Worm (Caenorhabditis elegans): ENCODE measurements around the gene K07H8.8.

Gene K07H8.8

DNA sequence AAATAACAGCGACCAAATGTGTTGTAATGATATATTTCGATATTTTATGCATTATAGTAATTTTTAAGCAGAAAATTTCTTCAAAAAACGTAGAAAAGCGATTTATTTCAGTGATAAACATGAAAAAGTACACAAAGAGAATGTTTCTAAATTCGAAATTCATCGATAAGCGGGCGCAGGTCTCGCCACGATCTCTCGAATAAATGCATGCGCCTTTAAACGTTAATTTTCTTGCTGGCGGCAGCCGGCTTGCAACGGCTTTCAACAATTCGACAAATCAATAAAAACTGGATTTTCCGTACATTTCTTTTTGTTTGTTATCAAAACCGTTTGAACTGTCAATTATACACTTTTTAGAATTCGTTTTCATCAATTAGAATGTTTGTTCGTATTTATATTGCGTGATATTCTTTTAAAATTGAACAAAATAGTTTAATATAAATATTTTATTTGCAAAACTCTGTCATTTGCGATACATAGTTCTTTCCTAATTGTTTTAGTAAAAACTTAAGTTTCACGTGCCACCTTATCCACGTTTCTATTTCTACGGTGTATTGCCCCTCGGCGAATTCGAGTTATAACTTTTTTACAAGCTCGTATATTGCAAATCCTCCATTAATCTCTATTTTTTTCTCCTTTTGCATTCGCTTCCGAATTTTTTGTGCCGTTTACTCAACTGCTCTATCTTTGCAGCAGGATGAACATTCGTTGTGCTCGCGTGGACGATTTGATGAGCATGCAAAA, 21.5 kb upstream of the K07H8.8 start, which contains the start of gene daf-31 (continued):
- TF ChIP-seq nhr-12 (tag; optimal IDR thresholded peaks at IDR 0.05) (no peak), hmg-11 (tag; optimal IDR thresholded peaks at IDR 0.05) (peak; percentile 62), ZK546.5 (tag; optimal IDR thresholded peaks at IDR 0.05) (no peak), lsy-12 (tag; optimal IDR thresholded peaks at IDR 0.05) (no peak), nhr-25 (tag; optimal IDR thresholded peaks at IDR 0.05) (peak; percentile 71), pqm-1 (tag; optimal IDR thresholded peaks at IDR 0.05) (peak; percentile 6), egl-27 (tag; optimal IDR thresholded peaks at IDR 0.05) (no peak), fkh-2 (tag; optimal IDR thresholded peaks at IDR 0.05) (no peak), nfya-1 (tag; optimal IDR thresholded peaks at IDR 0.05; ENCODE audit: insufficient read depth) (peak; percentile 72), elt-2 (tag; optimal IDR thresholded peaks at IDR 0.05) (peak; percentile 40), daf-12 (tag; optimal IDR thresholded peaks at IDR 0.05) (no peak), ztf-4 (tag; optimal IDR thresholded peaks at IDR 0.05) (no peak), skn-1 (tag; optimal IDR thresholded peaks at IDR 0.05) (no peak), eor-1 (tag; optimal IDR thresholded peaks at IDR 0.05) (no peak), tbx-2 (tag; optimal IDR thresholded peaks at IDR 0.05) (no peak), nhr-67 (tag; optimal IDR thresholded peaks at IDR 0.05) (no peak), fos-1 (tag; optimal IDR thresholded peaks at IDR 0.05) (no peak), fkh-10 (GFP tag; optimal IDR thresholded peaks at IDR 0.05) (no peak), aly-2 (tag; optimal IDR thresholded peaks at IDR 0.05) (no peak)

DNA sequence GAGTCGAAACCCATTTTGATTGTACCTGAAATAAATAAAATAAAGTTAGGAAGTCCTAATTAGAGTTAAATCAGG, 21.1 kb upstream of the K07H8.8 start, which contains the start of gene nucl-1:
TSS of gene nucl-1 (minus strand) at position 26 of the 75 bp plus-strand sequence.
- TF ChIP-seq ceh-28 (tag; optimal IDR thresholded peaks at IDR 0.05): no peak
- TF ChIP-seq tbx-2 (tag; optimal IDR thresholded peaks at IDR 0.05): no peak
- TF ChIP-seq nhr-237 (tag; optimal IDR thresholded peaks at IDR 0.05): no peak
- TF ChIP-seq fos-1 (tag; optimal IDR thresholded peaks at IDR 0.05): no peak
- no peak for TF ChIP-seq ceh-9 (tag; optimal IDR thresholded peaks at IDR 0.05)
- no peak for TF ChIP-seq lin-15B (tag; optimal IDR thresholded peaks at IDR 0.05)
- no peak for TF ChIP-seq snpc-4 (tag; optimal IDR thresholded peaks at IDR 0.05)
- TF ChIP-seq elt-3 (tag; optimal IDR thresholded peaks at IDR 0.05): no peak
- TF ChIP-seq aly-2 (tag; optimal IDR thresholded peaks at IDR 0.05): no peak
- no peak for TF ChIP-seq fkh-10 (GFP tag; optimal IDR thresholded peaks at IDR 0.05)
- TF ChIP-seq zag-1 (tag; optimal IDR thresholded peaks at IDR 0.05): no peak

DNA sequence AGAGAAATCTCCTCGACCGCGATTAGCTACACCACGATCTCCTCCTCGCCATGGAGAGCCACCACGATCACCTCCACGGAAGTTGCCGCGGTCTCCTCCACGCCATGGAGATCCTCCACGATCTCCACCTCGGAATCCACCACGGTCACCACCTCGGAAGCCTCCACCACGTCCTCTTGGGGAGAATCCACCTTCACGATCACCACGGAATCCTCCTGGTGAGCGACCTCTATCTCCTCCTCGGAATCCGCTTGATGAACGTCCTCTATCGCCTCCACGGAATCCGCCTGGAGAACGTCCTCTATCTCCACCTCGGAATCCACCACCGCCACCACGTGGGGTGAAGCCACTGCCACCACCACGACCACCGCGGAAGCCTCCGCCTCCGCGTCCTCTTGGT, 20.9 kb upstream of the K07H8.8 start:
- TF ChIP-seq pqm-1 (tag; optimal IDR thresholded peaks at IDR 0.05): no peak

DNA sequence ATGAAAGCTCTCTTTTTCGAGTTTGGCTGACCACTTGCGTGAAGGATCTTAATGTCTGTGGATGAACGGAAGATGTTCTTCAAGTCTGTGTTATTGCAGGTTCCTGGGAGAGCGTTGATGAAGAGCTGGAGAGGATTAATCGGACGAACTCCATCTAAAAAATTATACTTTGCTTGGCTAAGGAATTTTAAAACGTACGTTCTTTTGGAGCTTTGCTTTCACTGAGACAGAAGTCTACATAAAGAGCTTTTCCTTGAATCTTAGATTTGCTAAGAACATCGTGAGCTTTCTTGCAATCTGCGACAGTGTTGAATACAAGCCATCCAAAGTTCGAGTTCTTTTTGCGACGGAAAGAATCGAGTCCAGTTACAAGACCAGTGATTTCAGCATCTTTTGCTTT, 19.1 kb upstream of the K07H8.8 start:
- TF ChIP-seq lin-39 (tag; optimal IDR thresholded peaks at IDR 0.05): no peak
- TF ChIP-seq lin-15B (tag; optimal IDR thresholded peaks at IDR 0.05): no peak
- TF ChIP-seq mdl-1 (tag; optimal IDR thresholded peaks at IDR 0.05): no peak
- TF ChIP-seq nhr-43 (tag; optimal IDR thresholded peaks at IDR 0.05; ENCODE audit: poor library complexity, severe bottlenecking): no peak
- no peak for TF ChIP-seq skn-1 (tag; optimal IDR thresholded peaks at IDR 0.05)
- TF ChIP-seq egl-5 (tag; optimal IDR thresholded peaks at IDR 0.05): no peak
- no peak for TF ChIP-seq tbx-2 (tag; optimal IDR thresholded peaks at IDR 0.05)
- TF ChIP-seq fos-1 (tag; optimal IDR thresholded peaks at IDR 0.05): no peak
- TF ChIP-seq elt-1 (tag; optimal IDR thresholded peaks at IDR 0.05): no peak
- no peak for TF ChIP-seq nhr-28 (tag; optimal IDR thresholded peaks at IDR 0.05)
- no peak for TF ChIP-seq nhr-237 (tag; optimal IDR thresholded peaks at IDR 0.05)
- TF ChIP-seq nhr-67 (tag; optimal IDR thresholded peaks at IDR 0.05): no peak
- TF ChIP-seq ceh-16 (tag; optimal IDR thresholded peaks at IDR 0.05): no peak
- no peak for TF ChIP-seq nhr-25 (tag; optimal IDR thresholded peaks at IDR 0.05)

DNA sequence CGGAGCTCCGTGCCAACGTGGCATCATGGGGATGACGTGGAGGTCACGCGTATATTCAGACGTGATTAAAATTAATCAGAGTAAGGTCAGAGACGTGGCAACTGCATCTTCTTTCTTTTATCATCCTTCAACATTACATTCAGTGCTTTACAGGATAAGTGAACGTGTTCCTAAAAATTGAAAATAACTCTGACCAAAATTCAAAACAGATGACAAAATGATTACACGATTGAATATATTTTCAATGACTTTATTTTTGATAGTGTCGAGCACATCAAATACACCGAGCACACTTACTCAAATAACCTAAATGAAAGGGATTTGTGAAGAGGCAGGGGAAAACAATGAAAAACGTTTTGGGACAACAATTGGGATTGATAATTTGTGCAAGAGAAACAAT, 18.1 kb upstream of the K07H8.8 start, which contains the start of gene K07H8.9:
TSS of gene K07H8.9 (minus strand) at position 125 of the 400 bp plus-strand sequence.
- TF ChIP-seq nhr-237 (tag; optimal IDR thresholded peaks at IDR 0.05) (no peak), ztf-11 (tag; optimal IDR thresholded peaks at IDR 0.05) (no peak), nhr-12 (tag; optimal IDR thresholded peaks at IDR 0.05) (no peak), fkh-10 (GFP tag; optimal IDR thresholded peaks at IDR 0.05) (no peak), fkh-2 (tag; optimal IDR thresholded peaks at IDR 0.05) (no peak), ceh-82 (tag; optimal IDR thresholded peaks at IDR 0.05) (no peak), elt-3 (tag; optimal IDR thresholded peaks at IDR 0.05) (no peak), elt-1 (tag; optimal IDR thresholded peaks at IDR 0.05) (no peak), zag-1 (tag; optimal IDR thresholded peaks at IDR 0.05) (no peak), hmg-11 (tag; optimal IDR thresholded peaks at IDR 0.05) (no peak), mdl-1 (tag; optimal IDR thresholded peaks at IDR 0.05) (no peak), unc-39 (tag; optimal IDR thresholded peaks at IDR 0.05) (no peak), ceh-28 (tag; optimal IDR thresholded peaks at IDR 0.05) (no peak), unc-62 (GFP tag; optimal IDR thresholded peaks at IDR 0.05) (no peak), nhr-67 (tag; optimal IDR thresholded peaks at IDR 0.05) (no peak), nfya-1 (tag; optimal IDR thresholded peaks at IDR 0.05; ENCODE audit: insufficient read depth) (no peak), snpc-4 (tag; optimal IDR thresholded peaks at IDR 0.05) (no peak), nhr-23 (tag; optimal IDR thresholded peaks at IDR 0.05) (no peak), lsy-12 (tag; optimal IDR thresholded peaks at IDR 0.05) (no peak)

All from whole organism, L3 larva.